Fruit fly (Drosophila melanogaster) whole organism, adult: Measurements from ENCODE around the gene CG2113.

Source experiments
- CG11617 ChIP-seq: fragments of 200-800 bp; sonication (Bioruptor generic); optimal IDR thresholded peaks from 2 replicates; lab custom pipeline; 2017; ENCODE audit warnings: mild to moderate bottlenecking, missing biosample characterization, missing genetic modification reagents, missing genetic modification characterization
- CG12768 ChIP-seq: fragments of 200-800 bp; sonication (Bioruptor generic); optimal IDR thresholded peaks from 2 replicates; lab custom pipeline; 2017; ENCODE audit warnings: missing biosample characterization, missing genetic modification characterization, mild to moderate bottlenecking, moderate library complexity, missing genetic modification reagents
- CG14711 ChIP-seq: fragments of 200-800 bp; sonication (Bioruptor generic); optimal IDR thresholded peaks from 2 replicates; lab custom pipeline; 2018; ENCODE audit warnings: missing biosample characterization, mild to moderate bottlenecking, missing genetic modification characterization, moderate library complexity
- CG1620 ChIP-seq: fragments of 200-800 bp; sonication (Bioruptor generic); optimal IDR thresholded peaks from 2 replicates; lab custom pipeline; 2016; ENCODE audit warnings: missing biosample characterization, missing genetic modification characterization
- CG33017 ChIP-seq: fragments of 200-800 bp; sonication (Bioruptor generic); optimal IDR thresholded peaks from 2 replicates; lab custom pipeline; 2018; ENCODE audit warnings: missing biosample characterization, mild to moderate bottlenecking, missing genetic modification characterization, moderate library complexity
- CG5204 ChIP-seq: fragments of 200-800 bp; sonication (Bioruptor generic); optimal IDR thresholded peaks from 2 replicates; lab custom pipeline; 2016; ENCODE audit warnings: missing biosample characterization, missing genetic modification characterization
- CG7045 ChIP-seq: fragments of 200-800 bp; sonication (Bioruptor generic); optimal IDR thresholded peaks from 2 replicates; lab custom pipeline; 2017; ENCODE audit warnings: missing biosample characterization, mild to moderate bottlenecking, missing genetic modification characterization
- CG7101 ChIP-seq: fragments of 200-800 bp; sonication (Bioruptor generic); optimal IDR thresholded peaks from 2 replicates; lab custom pipeline; 2018; ENCODE audit warnings: missing biosample characterization, mild to moderate bottlenecking, missing genetic modification characterization, moderate library complexity
- Clk ChIP-seq: fragments of 200-800 bp; sonication (Bioruptor generic); optimal IDR thresholded peaks from 2 replicates; lab custom pipeline; 2017; ENCODE audit warnings: missing biosample characterization, missing genetic modification characterization
- Crg-1 ChIP-seq: fragments of 200-800 bp; sonication (Bioruptor generic); optimal IDR thresholded peaks from 2 replicates; lab custom pipeline; 2016; ENCODE audit warnings: missing biosample characterization, missing genetic modification characterization
- Hr96 ChIP-seq: fragments of 200-800 bp; sonication (Bioruptor generic); optimal IDR thresholded peaks from 2 replicates; lab custom pipeline; 2016; ENCODE audit warnings: missing biosample characterization, missing genetic modification characterization
- Mnt ChIP-seq: fragments of 200-800 bp; sonication (Bioruptor generic); optimal IDR thresholded peaks from 2 replicates; lab custom pipeline; 2016; ENCODE audit warnings: missing biosample characterization, mild to moderate bottlenecking, missing genetic modification characterization
- bab1 ChIP-seq: fragments of 200-800 bp; sonication (Bioruptor generic); optimal IDR thresholded peaks from 3 replicates; lab custom pipeline; 2019; ENCODE audit warnings: missing biosample characterization, mild to moderate bottlenecking, missing genetic modification characterization, moderate library complexity
- cic ChIP-seq: fragments of 200-800 bp; sonication (Bioruptor generic); optimal IDR thresholded peaks from 2 replicates; lab custom pipeline; 2017; ENCODE audit warnings: missing biosample characterization, mild to moderate bottlenecking, missing genetic modification characterization, moderate library complexity
- cnc ChIP-seq, 2 experiments: fragments of >200 bp; optimal IDR thresholded peaks; 2 replicates each; lab custom pipeline; 2017
- kay ChIP-seq: fragments of 200-800 bp; sonication (Bioruptor generic); peaks from one replicate; lab custom pipeline; 2016; ENCODE audit warnings: missing biosample characterization, missing genetic modification characterization, borderline replicate concordance
- ovo ChIP-seq: fragments of 200-800 bp; sonication (Bioruptor generic); optimal IDR thresholded peaks from 2 replicates; lab custom pipeline; 2016; ENCODE audit warnings: missing biosample characterization, missing genetic modification characterization
- pad ChIP-seq: fragments of 200-800 bp; sonication (Bioruptor generic); optimal IDR thresholded peaks from 3 replicates; lab custom pipeline; 2017; ENCODE audit warnings: missing biosample characterization, missing genetic modification characterization, mild to moderate bottlenecking, moderate library complexity, missing genetic modification reagents
- tj ChIP-seq: fragments of 200-800 bp; sonication (Bioruptor generic); optimal IDR thresholded peaks from 3 replicates; lab custom pipeline; 2017; ENCODE audit warnings: missing biosample characterization, mild to moderate bottlenecking, missing genetic modification characterization, moderate library complexity
- toe ChIP-seq: fragments of 200-800 bp; sonication (Bioruptor generic); optimal IDR thresholded peaks from 2 replicates; lab custom pipeline; 2016; ENCODE audit warnings: missing biosample characterization, missing genetic modification characterization

CG2113 gene

dm6 chr3L:3042150-3043049 lies 47.4 kb downstream of the CG2113 start, which contains the start of gene Prx4:
Prx4 (plus strand) TSS chr3L:3042359.
- TF ChIP-seq CG11617 (GFP tag; lab: Kevin White, UChicago): peak; percentile 34
- TF ChIP-seq kay (GFP tag; lab: Kevin White, UChicago): peak; percentile 68
- TF ChIP-seq ovo (GFP tag; lab: Kevin White, UChicago): no peak
- TF ChIP-seq CG33017: peak; percentile 82
- TF ChIP-seq CG7101: peak; percentile 74
- no peak for TF ChIP-seq CG1620 (GFP tag; lab: Kevin White, UChicago)
- TF ChIP-seq Crg-1 (GFP tag; lab: Kevin White, UChicago): peak; percentile 30
- TF ChIP-seq CG14711 (tag; lab: Kevin White, UChicago): peak; percentile 75
- peak; percentile 77 for TF ChIP-seq bab1 (GFP tag; lab: Kevin White, UChicago)
- peak; percentile 69 for TF ChIP-seq cic (GFP tag; lab: Kevin White, UChicago)

dm6 chr3L:3045256-3045743 lies 50.3 kb downstream of the CG2113 start:
- TF ChIP-seq pad (no peak), Hr96 (no peak), CG33017 (peak; percentile 70), tj (no peak), Mnt (GFP tag; lab: Kevin White, UChicago) (no peak), CG5204 (GFP tag; lab: Kevin White, UChicago) (no peak), CG7101 (peak; percentile 65), CG11617 (GFP tag; lab: Kevin White, UChicago) (peak; percentile 9), toe (no peak), kay (GFP tag; lab: Kevin White, UChicago) (no peak), cnc (optimal IDR thresholded peaks at IDR 0.05; lab: Kevin White, UChicago) (no peak), ovo (GFP tag; lab: Kevin White, UChicago) (no peak), CG12768 (peak; percentile 29), cic (GFP tag; lab: Kevin White, UChicago) (peak; percentile 8), Crg-1 (GFP tag; lab: Kevin White, UChicago) (no peak), CG7045 (GFP tag; lab: Kevin White, UChicago) (peak; percentile 28), Clk (GFP tag; lab: Kevin White, UChicago) (no peak), CG1620 (GFP tag; lab: Kevin White, UChicago) (no peak), bab1 (GFP tag; lab: Kevin White, UChicago) (peak; percentile 51), CG14711 (tag; lab: Kevin White, UChicago) (peak; percentile 56)
